Fruit fly (Drosophila melanogaster): ENCODE data around the gene CG4293.

DNA sequence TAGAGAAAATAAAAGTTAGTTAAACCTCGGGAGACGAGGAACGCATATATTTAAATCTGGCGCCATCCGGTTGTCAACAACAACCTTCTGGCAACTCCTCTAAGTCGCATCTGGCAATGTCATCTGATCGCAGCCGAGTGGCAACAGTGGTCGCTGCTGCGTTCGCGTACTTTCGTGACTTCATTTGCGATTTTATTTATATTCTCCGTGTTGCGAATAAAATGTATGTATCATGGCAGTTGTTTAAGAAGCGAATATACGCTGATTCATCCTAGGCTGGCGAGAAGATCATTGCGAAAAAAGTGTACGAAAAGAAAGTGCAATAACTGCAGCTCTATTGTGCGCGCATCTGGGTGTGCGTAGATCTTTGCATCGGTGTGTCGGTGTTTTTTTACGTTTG is 33.8 kb downstream of the CG4293 start, which contains the start of gene svr:
- TF ChIP-seq CG14655 (GFP tag; optimal IDR thresholded peaks at IDR 0.05) = no peak
- TF ChIP-seq rn (GFP tag; IDR thresholded peaks at IDR 0.05) = no peak
- no peak for TF ChIP-seq CG17806 (tag; optimal IDR thresholded peaks at IDR 0.05)
- no peak for TF ChIP-seq fd96Ca (GFP tag; IDR thresholded peaks at IDR 0.05)
- TF ChIP-seq CG4496 (GFP tag; IDR thresholded peaks at IDR 0.05) = no peak
